Fruit fly (Drosophila melanogaster): ENCODE results near the gene sas.

The sas gene

dm6 chr3R:7131260-7131659, 31.3 kb upstream of the sas start, which contains the start of gene CG31493:
Gene CG31493 (plus strand): TSS chr3R:7131560.
- TF ChIP-seq CG6276 (GFP tag; optimal IDR thresholded peaks at IDR 0.05): no peak

- TF ChIP-seq CG7368 (GFP tag; optimal IDR thresholded peaks at IDR 0.05): no peak
Observed at dm6 chr3R:7134715-7135505, 27.7 kb upstream of the sas start.

DNA sequence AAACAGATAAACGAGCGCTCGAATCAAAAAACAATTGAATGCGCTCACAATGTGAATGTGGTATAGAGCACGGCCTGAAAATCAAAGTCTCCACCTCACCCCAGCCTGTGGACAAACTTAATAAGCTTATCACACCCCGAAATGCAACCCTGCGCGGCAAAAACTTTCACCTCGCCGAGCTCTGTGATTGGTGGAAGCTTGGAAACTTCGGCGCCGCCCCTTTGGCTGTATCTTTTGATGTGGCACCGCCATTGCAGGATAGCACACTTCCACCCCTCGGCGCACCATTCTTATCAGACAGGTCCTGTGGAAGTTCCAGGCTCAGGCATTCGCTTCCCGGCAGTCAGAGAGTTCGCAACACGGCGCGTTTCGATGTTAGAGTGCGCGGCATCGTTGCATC, 26.7 kb upstream of the sas start, which contains the start of gene Fer1:
TSS of gene Fer1 (plus strand) at position 326 of the 400 bp plus-strand sequence.
- TF ChIP-seq CG11902 (GFP tag; optimal IDR thresholded peaks at IDR 0.05) (no peak), Met (GFP tag; optimal IDR thresholded peaks at IDR 0.05) (no peak)

DNA sequence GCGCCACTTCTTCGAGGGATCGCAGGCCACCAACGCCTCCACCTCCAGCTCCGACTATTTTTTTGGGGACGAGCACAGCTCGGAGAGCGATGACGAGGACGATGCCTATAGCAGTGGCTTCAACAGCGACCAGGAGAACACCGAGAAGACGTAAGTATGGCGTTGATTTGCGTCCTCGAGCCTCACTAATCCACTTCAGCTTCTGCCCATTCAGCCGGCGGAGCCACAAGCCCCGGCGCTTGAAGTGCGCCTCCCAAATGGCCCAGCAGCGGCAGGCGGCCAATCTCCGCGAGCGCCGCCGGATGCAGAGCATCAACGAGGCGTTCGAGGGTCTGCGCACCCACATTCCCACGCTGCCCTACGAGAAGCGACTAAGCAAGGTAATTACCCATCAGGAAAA, 25.4 kb upstream of the sas start:
- TF ChIP-seq CG4318 (GFP tag; optimal IDR thresholded peaks at IDR 0.05): no peak
- no peak for TF ChIP-seq ss (GFP tag; optimal IDR thresholded peaks at IDR 0.05)
- TF ChIP-seq Eip93F (GFP tag; optimal IDR thresholded peaks at IDR 0.05): no peak
- no peak for TF ChIP-seq CG1621 (tag; optimal IDR thresholded peaks at IDR 0.05)
- TF ChIP-seq CG10631 (GFP tag; optimal IDR thresholded peaks at IDR 0.05): no peak
- TF ChIP-seq CG3919 (GFP tag; optimal IDR thresholded peaks at IDR 0.05): no peak
- no peak for TF ChIP-seq acj6 (GFP tag; optimal IDR thresholded peaks at IDR 0.05)
- TF ChIP-seq CG32006 (GFP tag; optimal IDR thresholded peaks at IDR 0.05): no peak
- no peak for TF ChIP-seq CG10669 (GFP tag; optimal IDR thresholded peaks at IDR 0.05)
- no peak for TF ChIP-seq fd59A (GFP tag; optimal IDR thresholded peaks at IDR 0.05)

DNA sequence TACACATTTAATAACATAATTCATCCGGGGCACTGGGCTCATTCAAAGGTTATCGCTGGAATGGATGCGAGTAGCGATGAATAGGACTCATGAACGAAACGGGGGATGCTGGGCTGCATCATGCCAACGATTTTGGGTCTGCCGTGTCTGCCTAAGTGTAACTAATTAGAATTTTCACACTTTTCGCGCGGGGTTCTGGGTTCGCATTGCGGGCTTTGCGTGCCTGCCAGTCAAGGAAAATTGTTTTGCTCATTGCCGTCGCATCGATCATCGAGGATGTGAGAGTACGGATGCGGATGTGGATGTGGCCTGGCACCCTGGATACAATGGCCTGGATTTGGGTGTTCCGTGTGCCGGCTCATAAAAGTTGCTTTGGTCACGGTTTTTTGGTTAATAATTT, 24.6 kb upstream of the sas start:
- TF ChIP-seq CG16779 (tag; optimal IDR thresholded peaks at IDR 0.05) (no peak), CG15336 (GFP tag; IDR thresholded peaks at IDR 0.05) (no peak), CG7368 (GFP tag; optimal IDR thresholded peaks at IDR 0.05) (no peak), Eip75B (GFP tag; optimal IDR thresholded peaks at IDR 0.05) (no peak), Blimp-1 (GFP tag; optimal IDR thresholded peaks at IDR 0.05) (no peak), CG3032 (tag; optimal IDR thresholded peaks at IDR 0.05) (no peak), lz (GFP tag; optimal IDR thresholded peaks at IDR 0.05) (no peak), CG11902 (GFP tag; optimal IDR thresholded peaks at IDR 0.05) (no peak), CG32006 (GFP tag; optimal IDR thresholded peaks at IDR 0.05) (no peak), Sox15 (GFP tag; optimal IDR thresholded peaks at IDR 0.05) (no peak), dsx (GFP tag; optimal IDR thresholded peaks at IDR 0.05; ENCODE audit: poor library complexity, severe bottlenecking) (no peak), Lpt (GFP tag; optimal IDR thresholded peaks at IDR 0.05) (no peak)

dm6 chr3R:7139188-7140038, 23.2 kb upstream of the sas start:
- no peak for TF ChIP-seq CG3032 (tag; optimal IDR thresholded peaks at IDR 0.05)
- no peak for TF ChIP-seq Blimp-1 (GFP tag; optimal IDR thresholded peaks at IDR 0.05)
- TF ChIP-seq Ets96B (tag; optimal IDR thresholded peaks at IDR 0.05): no peak
- TF ChIP-seq CG16779 (tag; optimal IDR thresholded peaks at IDR 0.05): no peak
- TF ChIP-seq CG8319 (GFP tag; optimal IDR thresholded peaks at IDR 0.05): no peak
- no peak for TF ChIP-seq acj6 (GFP tag; optimal IDR thresholded peaks at IDR 0.05)
- no peak for TF ChIP-seq CG7368 (GFP tag; optimal IDR thresholded peaks at IDR 0.05)
- no peak for TF ChIP-seq CG8119 (GFP tag; IDR thresholded peaks at IDR 0.05)
- TF ChIP-seq CG11902 (GFP tag; optimal IDR thresholded peaks at IDR 0.05): no peak
- no peak for TF ChIP-seq dac (GFP tag; optimal IDR thresholded peaks at IDR 0.05)
- no peak for TF ChIP-seq Hr39 (GFP tag; optimal IDR thresholded peaks at IDR 0.05)
- TF ChIP-seq Sox14 (GFP tag; optimal IDR thresholded peaks at IDR 0.05): no peak
- no peak for TF ChIP-seq Eip78C (GFP tag)
- TF ChIP-seq cyc (GFP tag; optimal IDR thresholded peaks at IDR 0.05): no peak
- TF ChIP-seq Eip75B (GFP tag; optimal IDR thresholded peaks at IDR 0.05): no peak
